Fruit fly (Drosophila melanogaster) whole organism: ENCODE measurements around the gene vig.

Experiments
- Dll ChIP-seq: fragments of >200 bp; optimal IDR thresholded peaks from 2 replicates; lab custom pipeline; 2017
- EcR ChIP-seq, 2 experiments: fragments of >200 bp; optimal IDR thresholded peaks; 2 replicates each; lab custom pipeline; 2017; ENCODE audit warnings: missing biosample characterization in 2 of 2, missing genetic modification characterization in 2 of 2, missing genetic modification reagents in 2 of 2

DNA sequence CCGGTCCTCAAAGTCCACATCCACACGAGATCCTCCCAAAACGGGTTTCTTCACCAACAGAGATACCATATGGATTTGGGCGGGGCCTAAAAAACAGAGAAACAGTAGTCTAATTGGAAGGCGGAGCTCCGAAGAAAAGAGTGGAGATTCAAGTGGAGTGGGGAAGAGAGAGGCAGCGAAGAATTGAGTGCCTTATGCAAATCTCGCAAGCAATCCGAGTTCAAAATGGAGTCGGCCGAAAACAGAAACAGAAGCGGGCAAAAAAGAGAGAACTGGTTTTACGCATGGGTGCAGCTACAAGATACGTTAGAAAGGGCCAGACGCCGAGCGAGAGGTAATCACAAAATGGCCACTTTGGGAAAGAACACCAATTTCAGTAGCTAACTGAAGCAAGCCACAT is 41.2 kb upstream of the vig start:
- no peak for TF ChIP-seq Dll (lab: Kevin White, UChicago)
- no peak for TF ChIP-seq EcR (GFP tag; optimal IDR thresholded peaks at IDR 0.05; lab: Kevin White, UChicago)
